Fruit fly (Drosophila melanogaster) whole organism, wandering third instar larva: ENCODE data around the gene CG13893.

Experiments
- Abd-B ChIP-seq: fragments of >200 bp; optimal IDR thresholded peaks from 2 replicates; lab custom pipeline; 2017; ENCODE audit warnings: missing biosample characterization, missing genetic modification characterization
- CG32264 ChIP-seq: fragments of 200-800 bp; sonication (Bioruptor generic); optimal IDR thresholded peaks from 2 replicates; lab custom pipeline; 2016; ENCODE audit warnings: missing biosample characterization, missing genetic modification characterization
- CG9705 ChIP-seq: fragments of 200-800 bp; sonication (Bioruptor generic); optimal IDR thresholded peaks from 2 replicates; lab custom pipeline; 2018; ENCODE audit warnings: missing biosample characterization, mild to moderate bottlenecking, missing genetic modification characterization
- CrebA ChIP-seq: fragments of 200-800 bp; sonication (Bioruptor generic); optimal IDR thresholded peaks from 2 replicates; lab custom pipeline; 2016; ENCODE audit warnings: missing biosample characterization, mild to moderate bottlenecking, missing genetic modification characterization, borderline replicate concordance
- Dfd ChIP-seq: fragments of >200 bp; optimal IDR thresholded peaks from 2 replicates; lab custom pipeline; 2017; ENCODE audit warnings: missing biosample characterization, missing genetic modification characterization
- Dif ChIP-seq: fragments of 200-275, 200-300 bp; sonication (Bioruptor generic); optimal IDR thresholded peaks from 2 replicates; lab custom pipeline; 2018; ENCODE audit warnings: missing biosample characterization, missing genetic modification characterization; ENCODE audit not compliant: partially characterized antibody
- GATAd ChIP-seq: sonication (Bioruptor generic); optimal IDR thresholded peaks from 2 replicates; lab custom pipeline; 2016; ENCODE audit warnings: missing biosample characterization, missing genetic modification characterization
- HLH106 ChIP-seq: fragments of 200-800 bp; optimal IDR thresholded peaks from 3 replicates; lab custom pipeline; 2019; ENCODE audit warnings: missing biosample characterization, mild to moderate bottlenecking, missing genetic modification characterization, moderate library complexity
- Hnf4 ChIP-seq: fragments of 200-800 bp; sonication (Bioruptor generic); optimal IDR thresholded peaks from 2 replicates; lab custom pipeline; 2016; ENCODE audit warnings: missing biosample characterization, mild to moderate bottlenecking, missing genetic modification characterization
- Hr78 ChIP-seq: fragments of >200 bp; optimal IDR thresholded peaks from 2 replicates; lab custom pipeline; 2017; ENCODE audit warnings: missing biosample characterization, missing genetic modification characterization
- Hr83 ChIP-seq: fragments of 200-300 bp; sonication (Bioruptor generic); optimal IDR thresholded peaks from 2 replicates; lab custom pipeline; 2016; ENCODE audit warnings: missing biosample characterization, mild to moderate bottlenecking, missing genetic modification characterization, moderate library complexity; ENCODE audit not compliant: poor library complexity, severe bottlenecking
- Jra ChIP-seq: sonication (Bioruptor generic); optimal IDR thresholded peaks from 2 replicates; lab custom pipeline; 2016; ENCODE audit warnings: missing biosample characterization, missing genetic modification characterization
- Mio ChIP-seq: sonication (Bioruptor generic); optimal IDR thresholded peaks from 2 replicates; lab custom pipeline; 2016; ENCODE audit warnings: missing biosample characterization, missing genetic modification characterization
- Myc ChIP-seq: fragments of >200 bp; optimal IDR thresholded peaks from 2 replicates; lab custom pipeline; 2017
- N ChIP-seq: fragments of >200 bp; optimal IDR thresholded peaks from 2 replicates; lab custom pipeline; 2018; ENCODE audit warnings: missing biosample characterization, missing external identifiers, missing genetic modification characterization
- OdsH ChIP-seq: fragments of 200-800 bp; sonication (Bioruptor generic); optimal IDR thresholded peaks from 2 replicates; lab custom pipeline; 2016; ENCODE audit warnings: missing biosample characterization, mild to moderate bottlenecking, missing genetic modification characterization
- Rel ChIP-seq, 2 experiments: fragments of 200-800 bp; sonication (Bioruptor generic) in 1 of 2; optimal IDR thresholded peaks; 2 replicates in 1 of 2; 3 replicates in 1 of 2; lab custom pipeline; 2016 to 2019; ENCODE audit warnings: mild to moderate bottlenecking in 2 of 2, missing biosample characterization in 2 of 2, missing genetic modification characterization in 2 of 2, moderate library complexity in 1 of 2
- Sp1 ChIP-seq: fragments of 200-800 bp; sonication (Bioruptor generic); optimal IDR thresholded peaks from 3 replicates; lab custom pipeline; 2019; ENCODE audit warnings: missing biosample characterization, mild to moderate bottlenecking, missing genetic modification characterization, moderate library complexity
- Vsx2 ChIP-seq: fragments of 200-300, 225-300 bp; sonication (Bioruptor generic); optimal IDR thresholded peaks from 2 replicates; lab custom pipeline; 2018; ENCODE audit warnings: missing biosample characterization, missing genetic modification characterization; ENCODE audit not compliant: partially characterized antibody
- br ChIP-seq: fragments of 200-800 bp; sonication (Bioruptor generic); optimal IDR thresholded peaks from 2 replicates; lab custom pipeline; 2016; ENCODE audit warnings: missing biosample characterization, missing genetic modification characterization
- brk ChIP-seq: fragments of 200-800 bp; sonication (Bioruptor generic); optimal IDR thresholded peaks from 2 replicates; lab custom pipeline; 2016; ENCODE audit warnings: missing biosample characterization, mild to moderate bottlenecking, missing genetic modification characterization
- dl ChIP-seq, 2 experiments: fragments of 175-275, 200-275 bp in 1 of 2; fragments of 200-275 bp in 1 of 2; sonication (Bioruptor generic); optimal IDR thresholded peaks; lab custom pipeline; 2018; ENCODE audit warnings: mild to moderate bottlenecking in 2 of 2, missing biosample characterization in 2 of 2, missing genetic modification characterization in 2 of 2, moderate library complexity in 2 of 2; ENCODE audit not compliant: partially characterized antibody in 2 of 2, insufficient read depth in 1 of 2
- dmrt93B ChIP-seq: fragments of 200-800 bp; sonication (Bioruptor generic); optimal IDR thresholded peaks from 2 replicates; lab custom pipeline; 2018; ENCODE audit warnings: missing biosample characterization, mild to moderate bottlenecking, missing genetic modification characterization
- dsf ChIP-seq: sonication (Bioruptor generic); optimal IDR thresholded peaks from 2 replicates; lab custom pipeline; 2016; ENCODE audit warnings: missing biosample characterization, missing genetic modification characterization, borderline replicate concordance
- ey ChIP-seq: fragments of 200-800 bp; sonication (Bioruptor generic); optimal IDR thresholded peaks from 2 replicates; lab custom pipeline; 2016; ENCODE audit warnings: missing biosample characterization, missing genetic modification characterization
- foxo ChIP-seq, 2 experiments: fragments of 200-800 bp; sonication (Bioruptor generic); optimal IDR thresholded peaks; 2 replicates in 1 of 2; 3 replicates in 1 of 2; lab custom pipeline; 2016 to 2017; ENCODE audit warnings: missing biosample characterization in 2 of 2, missing genetic modification characterization in 2 of 2
- fru ChIP-seq: fragments of 200-800 bp; sonication (Bioruptor generic); optimal IDR thresholded peaks from 3 replicates; lab custom pipeline; 2016; ENCODE audit warnings: missing biosample characterization, mild to moderate bottlenecking, missing genetic modification characterization
- h ChIP-seq: fragments of 200-800 bp; sonication (Bioruptor generic); optimal IDR thresholded peaks from 3 replicates; lab custom pipeline; 2016; ENCODE audit warnings: missing biosample characterization, mild to moderate bottlenecking, missing genetic modification characterization
- jim ChIP-seq: fragments of 175-275, 200-325 bp; sonication (Bioruptor generic); optimal IDR thresholded peaks from 2 replicates; lab custom pipeline; 2016; ENCODE audit warnings: missing biosample characterization, mild to moderate bottlenecking, missing genetic modification characterization
- lola ChIP-seq: fragments of >200 bp; optimal IDR thresholded peaks from 2 replicates; lab custom pipeline; 2017; ENCODE audit warnings: missing biosample characterization, missing genetic modification characterization
- pan ChIP-seq: fragments of >200 bp; optimal IDR thresholded peaks from 2 replicates; lab custom pipeline; 2017
- psq ChIP-seq: fragments of 200-800 bp; sonication (Bioruptor generic); optimal IDR thresholded peaks from 3 replicates; lab custom pipeline; 2017; ENCODE audit warnings: missing biosample characterization, mild to moderate bottlenecking, missing genetic modification characterization, moderate library complexity
- rgr ChIP-seq: fragments of 200-800 bp; sonication (Bioruptor generic); optimal IDR thresholded peaks from 3 replicates; lab custom pipeline; 2016; ENCODE audit warnings: missing biosample characterization, mild to moderate bottlenecking, missing genetic modification characterization
- sage ChIP-seq: fragments of 200-800 bp; sonication (Bioruptor generic); optimal IDR thresholded peaks from 2 replicates; lab custom pipeline; 2016; ENCODE audit warnings: missing biosample characterization, mild to moderate bottlenecking, missing genetic modification characterization
- sv ChIP-seq: fragments of 200-800 bp; sonication (Bioruptor generic); optimal IDR thresholded peaks from 3 replicates; lab custom pipeline; 2016; ENCODE audit warnings: missing biosample characterization, missing genetic modification characterization
- tai ChIP-seq: sonication (Bioruptor generic); optimal IDR thresholded peaks from 2 replicates; lab custom pipeline; 2016; ENCODE audit warnings: missing biosample characterization, missing genetic modification characterization
- usp ChIP-seq: fragments of >200 bp; optimal IDR thresholded peaks from 2 replicates; lab custom pipeline; 2017; ENCODE audit warnings: missing biosample characterization, missing genetic modification characterization
- woc ChIP-seq: sonication (Bioruptor generic); optimal IDR thresholded peaks from 2 replicates; lab custom pipeline; 2016; ENCODE audit warnings: missing biosample characterization, mild to moderate bottlenecking, missing genetic modification characterization

CG13893 gene

dm6 chr3L:627370-627769, 23.6 kb upstream of the CG13893 start:
- no peak for TF ChIP-seq sv (GFP tag; lab: Kevin White, UChicago)
- no peak for TF ChIP-seq HLH106 (tag; lab: Kevin White, UChicago)
- no peak for TF ChIP-seq N (GFP tag; lab: Kevin White, UChicago)
- no peak for TF ChIP-seq woc (GFP tag; lab: Kevin White, UChicago)
- TF ChIP-seq OdsH (GFP tag; lab: Kevin White, UChicago) = no peak
- TF ChIP-seq dmrt93B (GFP tag; lab: Kevin White, UChicago) = no peak
- no peak for TF ChIP-seq sage (GFP tag; lab: Kevin White, UChicago)
- no peak for TF ChIP-seq fru (GFP tag; lab: Kevin White, UChicago)
- no peak for TF ChIP-seq Rel (GFP tag; optimal IDR thresholded peaks at IDR 0.05; lab: Kevin White, UChicago)
- TF ChIP-seq Rel (tag; optimal IDR thresholded peaks at IDR 0.05; lab: Kevin White, UChicago) = no peak
- no peak for TF ChIP-seq usp
- no peak for TF ChIP-seq dl (GFP tag; optimal IDR thresholded peaks at IDR 0.05; lab: Kevin White, UChicago; ENCODE audit: insufficient read depth in 1 of 2, partially characterized antibody in 2 of 2)
- no peak for TF ChIP-seq rgr (GFP tag; lab: Kevin White, UChicago)
- TF ChIP-seq foxo (GFP tag; optimal IDR thresholded peaks at IDR 0.05; lab: Kevin White, UChicago) = no peak
- no peak for TF ChIP-seq CG9705
- TF ChIP-seq dsf (GFP tag; lab: Kevin White, UChicago) = no peak
- TF ChIP-seq Mio (GFP tag; lab: Kevin White, UChicago) = no peak
- TF ChIP-seq ey = no peak
- no peak for TF ChIP-seq pan (lab: Kevin White, UChicago)
- TF ChIP-seq, all 38 proteins: peak for 0

- TF ChIP-seq N (GFP tag; lab: Kevin White, UChicago) (no peak), woc (GFP tag; lab: Kevin White, UChicago) (peak; percentile 23), OdsH (GFP tag; lab: Kevin White, UChicago) (no peak), rgr (GFP tag; lab: Kevin White, UChicago) (no peak), Dfd (GFP tag; lab: Kevin White, UChicago) (peak; percentile 36), CrebA (GFP tag; lab: Kevin White, UChicago) (peak; percentile 16), Hnf4 (no peak), ey (no peak), Hr78 (no peak), CG32264 (no peak), Dif (GFP tag; lab: Kevin White, UChicago) (no peak), pan (lab: Kevin White, UChicago) (no peak), Myc (lab: Kevin White, UChicago) (no peak), psq (GFP tag; lab: Kevin White, UChicago) (no peak), dl (GFP tag; optimal IDR thresholded peaks at IDR 0.05; lab: Kevin White, UChicago; ENCODE audit: insufficient read depth in 1 of 2, partially characterized antibody in 2 of 2) (no peak), tai (GFP tag; lab: Kevin White, UChicago) (no peak), dsf (GFP tag; lab: Kevin White, UChicago) (no peak), Vsx2 (GFP tag; lab: Kevin White, UChicago) (peak; percentile 54), HLH106 (tag; lab: Kevin White, UChicago) (peak; percentile 29), CG9705 (peak; percentile 2), foxo (GFP tag; optimal IDR thresholded peaks at IDR 0.05; lab: Kevin White, UChicago) (no peak), GATAd (GFP tag; lab: Kevin White, UChicago) (no peak), Jra (no peak), Rel (GFP tag; optimal IDR thresholded peaks at IDR 0.05; lab: Kevin White, UChicago) (peak; percentile 44), Rel (tag; optimal IDR thresholded peaks at IDR 0.05; lab: Kevin White, UChicago) (peak; percentile 57), Abd-B (GFP tag; lab: Kevin White, UChicago) (no peak), sv (GFP tag; lab: Kevin White, UChicago) (peak; percentile 13), Mio (GFP tag; lab: Kevin White, UChicago) (no peak), fru (GFP tag; lab: Kevin White, UChicago) (peak; percentile 33), brk (GFP tag; lab: Kevin White, UChicago) (no peak), Hr83 (GFP tag; lab: Kevin White, UChicago) (no peak), lola (GFP tag; lab: Kevin White, UChicago) (no peak), br (GFP tag; lab: Kevin White, UChicago) (peak; percentile 10), Sp1 (GFP tag; lab: Kevin White, UChicago) (peak; percentile 71), jim (peak; percentile 92), sage (GFP tag; lab: Kevin White, UChicago) (no peak), h (GFP tag; lab: Kevin White, UChicago) (peak; percentile 31), usp (no peak), dmrt93B (GFP tag; lab: Kevin White, UChicago) (no peak)
- TF ChIP-seq, all 38 proteins: peak for 13
Observed at dm6 chr3L:626498-627369, 22.9 kb upstream of the CG13893 start.
